Worm (Caenorhabditis elegans) whole organism, young adult: ENCODE measurements around the gene mup-4.

ENCODE experiments used
- B0019.2 ChIP-seq: fragments of 200-800 bp; sonication (Bioruptor generic); conservative IDR thresholded peaks from 2 replicates; pipeline ENCODE4 v1.3.6; 2022; ENCODE audit warnings: missing genetic modification reagents, missing genetic modification characterization, missing compliant biosample characterization
- B0336.3 ChIP-seq: fragments of 200-800 bp; sonication (Bioruptor generic); IDR thresholded peaks from 2 replicates; pipeline ENCODE4 v1.3.6; 2022; ENCODE audit warnings: missing genetic modification characterization, missing compliant biosample characterization
- F33H1.4 ChIP-seq: fragments of 200-800 bp; sonication (Bioruptor generic); IDR thresholded peaks from 2 replicates; pipeline ENCODE4 v1.3.6; 2022; ENCODE audit warnings: missing genetic modification reagents, missing genetic modification characterization, missing compliant biosample characterization
- F37B4.10 ChIP-seq: fragments of 200-800 bp; sonication (Bioruptor generic); IDR thresholded peaks from 2 replicates; pipeline ENCODE4 v1.3.6; 2022; ENCODE audit warnings: missing genetic modification characterization, missing compliant biosample characterization
- F55B11.4 ChIP-seq: sonication (generic microtip); optimal IDR thresholded peaks from 2 replicates; lab custom pipeline; 2016; ENCODE audit warnings: missing compliant biosample characterization, missing genetic modification characterization, borderline replicate concordance; ENCODE audit not compliant: insufficient read depth
- T07F8.4 ChIP-seq: sonication (generic microtip); optimal IDR thresholded peaks from 2 replicates; lab custom pipeline; 2016; ENCODE audit warnings: mild to moderate bottlenecking, missing genetic modification characterization, moderate library complexity, missing compliant biosample characterization
- ama-1 ChIP-seq, 3 experiments: fragments of 150-350 bp in 1 of 3; sonication (generic microtip) in 2 of 3; optimal IDR thresholded peaks; 2 replicates each; lab custom pipeline; 2014 to 2018; ENCODE audit warnings: missing biosample characterization in 2 of 3, missing genetic modification characterization in 2 of 3, missing genetic modification reagents in 2 of 3
- aptf-2 ChIP-seq: fragments of 200-800 bp; sonication (Bioruptor generic); conservative IDR thresholded peaks from 2 replicates; pipeline ENCODE4 v1.3.6; 2022; ENCODE audit warnings: missing genetic modification reagents, missing genetic modification characterization, missing compliant biosample characterization
- attf-5 ChIP-seq: fragments of 200-800 bp; sonication (Bioruptor generic); optimal IDR thresholded peaks from 2 replicates; lab custom pipeline; 2018; ENCODE audit warnings: mild to moderate bottlenecking, missing genetic modification characterization, missing compliant biosample characterization
- attf-6 ChIP-seq: fragments of 200-800 bp; sonication (Bioruptor generic); IDR thresholded peaks from 2 replicates; pipeline ENCODE4 v1.3.6; 2022; ENCODE audit warnings: missing genetic modification reagents, missing genetic modification characterization, missing compliant biosample characterization
- bed-1 ChIP-seq: fragments of 200-800 bp; sonication (Bioruptor generic); IDR thresholded peaks from 2 replicates; pipeline ENCODE4 v1.3.6; 2022; ENCODE audit warnings: missing genetic modification reagents, missing genetic modification characterization, missing compliant biosample characterization
- ceh-79 ChIP-seq: sonication (generic microtip); optimal IDR thresholded peaks from 2 replicates; lab custom pipeline; 2017; ENCODE audit warnings: mild to moderate bottlenecking, missing genetic modification characterization, missing compliant biosample characterization
- dox-1 ChIP-seq: fragments of 200-800 bp; sonication (Bioruptor generic); IDR thresholded peaks from 2 replicates; pipeline ENCODE4 v1.3.6; 2022; ENCODE audit warnings: missing genetic modification reagents, missing genetic modification characterization, missing compliant biosample characterization
- dpff-1 ChIP-seq: sonication (generic microtip); optimal IDR thresholded peaks from 2 replicates; lab custom pipeline; 2017; ENCODE audit warnings: mild to moderate bottlenecking, missing genetic modification characterization, missing compliant biosample characterization
- efl-1 ChIP-seq: fragments of 150-350 bp; optimal IDR thresholded peaks from 2 replicates; lab custom pipeline; 2014; ENCODE audit warnings: missing biosample characterization, missing genetic modification reagents, missing genetic modification characterization
- ekl-4 ChIP-seq: fragments of 200-800 bp; sonication (Bioruptor generic); IDR thresholded peaks from 2 replicates; pipeline ENCODE4 v1.3.6; 2022; ENCODE audit warnings: missing genetic modification reagents, missing genetic modification characterization, missing compliant biosample characterization
- ets-4 ChIP-seq: fragments of 200-800 bp; sonication (Bioruptor generic); optimal IDR thresholded peaks from 2 replicates; lab custom pipeline; 2018; ENCODE audit warnings: mild to moderate bottlenecking, missing genetic modification characterization, missing compliant biosample characterization
- hlh-26 ChIP-seq: fragments of 200-800 bp; sonication (Bioruptor generic); conservative IDR thresholded peaks from 2 replicates; pipeline ENCODE4 v1.3.6; 2022; ENCODE audit warnings: missing genetic modification reagents, missing genetic modification characterization, missing compliant biosample characterization
- hmg-1.2 ChIP-seq: fragments of 200-800 bp; sonication (Bioruptor generic); IDR thresholded peaks from 2 replicates; pipeline ENCODE4 v1.3.6; 2022; ENCODE audit warnings: missing genetic modification reagents, missing genetic modification characterization, missing compliant biosample characterization
- lin-35 ChIP-seq, 3 experiments: fragments of 150-350 bp in 2 of 3; sonication (generic microtip) in 1 of 3; optimal IDR thresholded peaks; 2 replicates each; lab custom pipeline; 2014 to 2018; ENCODE audit warnings: missing biosample characterization in 3 of 3, missing genetic modification characterization in 3 of 3, missing genetic modification reagents in 3 of 3
- lin-40 ChIP-seq: sonication (generic microtip); optimal IDR thresholded peaks from 2 replicates; lab custom pipeline; 2016; ENCODE audit warnings: missing genetic modification characterization, mild to moderate bottlenecking, missing compliant biosample characterization, missing genotype, missing genetic modification reagents
- madf-6 ChIP-seq: fragments of 200-800 bp; sonication (Bioruptor generic); IDR thresholded peaks from 2 replicates; pipeline ENCODE4 v1.3.6; 2022; ENCODE audit warnings: missing genetic modification reagents, missing genetic modification characterization, missing compliant biosample characterization
- madf-8 ChIP-seq: fragments of 200-800 bp; sonication (Bioruptor generic); conservative IDR thresholded peaks from 2 replicates; pipeline ENCODE4 v1.3.6; 2022; ENCODE audit warnings: missing genetic modification reagents, missing genetic modification characterization, missing compliant biosample characterization
- nfya-2 ChIP-seq: fragments of 200-800 bp; sonication (Bioruptor generic); IDR thresholded peaks from 2 replicates; pipeline ENCODE4 v1.3.6; 2022; ENCODE audit warnings: missing genetic modification reagents, missing genetic modification characterization, missing compliant biosample characterization
- pha-4 ChIP-seq: fragments of 150-350 bp; sonication (generic microtip); optimal IDR thresholded peaks from 2 replicates; lab custom pipeline; 2014; ENCODE audit warnings: missing biosample characterization, missing genetic modification reagents, missing genetic modification characterization
- rcor-1 ChIP-seq: fragments of 200-800 bp; sonication (Bioruptor generic); IDR thresholded peaks from 2 replicates; pipeline ENCODE4 v1.3.6; 2022; ENCODE audit warnings: missing genetic modification reagents, missing genetic modification characterization, missing compliant biosample characterization
- rec-8 ChIP-seq, 2 experiments: sonication (generic microtip); optimal IDR thresholded peaks; 2 replicates each; lab custom pipeline; 2016; ENCODE audit warnings: mild to moderate bottlenecking in 2 of 2, missing genetic modification characterization in 2 of 2, missing genetic modification reagents in 2 of 2, missing genotype in 2 of 2, missing biosample characterization in 1 of 2, missing compliant biosample characterization in 1 of 2, moderate library complexity in 1 of 2
- sdz-38 ChIP-seq: sonication (generic microtip); optimal IDR thresholded peaks from 2 replicates; lab custom pipeline; 2016; ENCODE audit warnings: missing genotype, missing genetic modification characterization, missing compliant biosample characterization
- sea-2 ChIP-seq: fragments of 200-800 bp; sonication (Bioruptor generic); IDR thresholded peaks from 2 replicates; pipeline ENCODE4 v1.3.6; 2022; ENCODE audit warnings: missing genetic modification characterization, missing compliant biosample characterization
- snpc-3.4 ChIP-seq: sonication (generic microtip); optimal IDR thresholded peaks from 2 replicates; lab custom pipeline; 2017; ENCODE audit warnings: missing genetic modification characterization, mild to moderate bottlenecking, missing compliant biosample characterization, antibody characterized with exemption, moderate library complexity, missing genotype, missing genetic modification reagents
- somi-1 ChIP-seq: fragments of 200-800 bp; sonication (Bioruptor generic); optimal IDR thresholded peaks from 2 replicates; lab custom pipeline; 2018; ENCODE audit warnings: mild to moderate bottlenecking, missing genetic modification characterization, missing compliant biosample characterization
- tlf-1 ChIP-seq: fragments of 200-800 bp; sonication (Bioruptor generic); optimal IDR thresholded peaks from 2 replicates; lab custom pipeline; 2018; ENCODE audit warnings: mild to moderate bottlenecking, missing genetic modification characterization, missing compliant biosample characterization
- xnd-1 ChIP-seq: sonication (generic microtip); optimal IDR thresholded peaks from 2 replicates; lab custom pipeline; 2016; ENCODE audit warnings: missing genotype, missing genetic modification reagents, missing genetic modification characterization, missing compliant biosample characterization
- ztf-18 ChIP-seq: sonication (generic microtip); optimal IDR thresholded peaks from 2 replicates; lab custom pipeline; 2016; ENCODE audit warnings: missing genotype, mild to moderate bottlenecking, missing genetic modification characterization, missing compliant biosample characterization
- ztf-26 ChIP-seq: sonication (generic microtip); optimal IDR thresholded peaks from 2 replicates; lab custom pipeline; 2017; ENCODE audit warnings: missing genetic modification characterization, missing compliant biosample characterization
- ztf-6 ChIP-seq: fragments of 200-800 bp; sonication (Bioruptor generic); IDR thresholded peaks from 2 replicates; pipeline ENCODE4 v1.3.6; 2022; ENCODE audit warnings: missing genetic modification reagents, missing genetic modification characterization, missing compliant biosample characterization

mup-4 gene

DNA sequence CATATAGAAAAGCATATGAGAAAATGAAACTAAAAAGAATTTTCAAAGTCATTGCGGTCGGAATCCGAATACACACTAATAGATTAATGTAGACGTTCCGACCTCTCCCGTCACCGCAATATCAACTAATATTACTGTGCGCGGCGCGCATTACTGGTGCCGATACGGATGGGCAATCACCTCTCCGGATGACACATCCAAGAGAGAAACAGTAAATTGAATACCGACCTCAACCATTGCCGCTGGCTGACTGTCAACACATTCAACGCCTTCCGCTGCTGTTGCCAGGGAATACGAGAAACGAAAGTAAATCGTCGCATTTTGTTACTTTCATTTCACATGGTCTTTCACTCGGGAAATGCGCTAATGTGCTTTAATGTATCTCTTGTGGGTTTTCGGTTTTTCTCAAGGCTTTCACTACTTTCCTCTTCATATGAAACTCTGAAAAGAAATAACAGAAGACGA, 6.0 kb upstream of the mup-4 start (continued):
- TF ChIP-seq sdz-38 (no peak), madf-8 (GFP tag; lab: Robert Waterston, UW) (no peak; the same call in 1 of the 2 replicates), ztf-6 (GFP tag; lab: Robert Waterston, UW) (no peak), attf-5 (GFP tag; lab: Kevin White, UChicago) (peak; percentile 11), attf-6 (GFP tag; lab: Robert Waterston, UW) (peak; percentile 75), sea-2 (no peak)

DNA sequence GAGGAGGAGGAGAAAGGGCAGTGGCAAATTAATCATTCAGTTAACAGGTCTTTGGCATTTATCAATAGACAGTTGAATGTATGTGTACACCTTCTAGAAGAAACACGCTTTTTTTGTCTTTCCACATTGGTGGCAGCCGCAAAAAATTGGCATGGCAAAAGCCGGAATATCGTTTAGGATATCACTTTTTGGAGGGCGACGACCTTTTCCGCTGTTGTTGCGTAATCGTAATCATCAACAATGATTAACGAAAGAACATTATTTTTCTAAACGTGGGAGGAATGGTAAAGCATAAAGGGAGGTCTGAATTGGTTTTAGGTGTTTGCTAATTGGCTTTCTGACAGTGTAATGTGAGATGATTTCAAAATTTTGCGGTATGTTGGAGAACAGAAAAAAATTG, 3.0 kb upstream of the mup-4 start:
- no peak for TF ChIP-seq pha-4 (tag; lab: Kevin White, UChicago)
- TF ChIP-seq ets-4 (GFP tag; lab: Kevin White, UChicago): no peak
- TF ChIP-seq rcor-1 (GFP tag; lab: Robert Waterston, UW): no peak
- TF ChIP-seq tlf-1 (GFP tag; lab: Kevin White, UChicago): no peak
- TF ChIP-seq xnd-1 (tag; lab: Kevin White, UChicago): no peak
- TF ChIP-seq efl-1 (GFP tag; lab: Kevin White, UChicago): no peak
- TF ChIP-seq nfya-2 (GFP tag; lab: Robert Waterston, UW): no peak
- no peak for TF ChIP-seq B0019.2 (GFP tag; lab: Robert Waterston, UW)
- no peak for TF ChIP-seq hlh-26 (GFP tag; lab: Robert Waterston, UW)
- no peak for TF ChIP-seq snpc-3.4
- no peak for TF ChIP-seq ekl-4 (GFP tag; lab: Robert Waterston, UW)
- TF ChIP-seq lin-35 (GFP tag; optimal IDR thresholded peaks at IDR 0.05; lab: Kevin White, UChicago): no peak
- TF ChIP-seq F33H1.4 (GFP tag; lab: Robert Waterston, UW): no peak
- no peak for TF ChIP-seq F55B11.4
- TF ChIP-seq aptf-2 (GFP tag; lab: Robert Waterston, UW): no peak
- TF ChIP-seq T07F8.4: no peak

DNA sequence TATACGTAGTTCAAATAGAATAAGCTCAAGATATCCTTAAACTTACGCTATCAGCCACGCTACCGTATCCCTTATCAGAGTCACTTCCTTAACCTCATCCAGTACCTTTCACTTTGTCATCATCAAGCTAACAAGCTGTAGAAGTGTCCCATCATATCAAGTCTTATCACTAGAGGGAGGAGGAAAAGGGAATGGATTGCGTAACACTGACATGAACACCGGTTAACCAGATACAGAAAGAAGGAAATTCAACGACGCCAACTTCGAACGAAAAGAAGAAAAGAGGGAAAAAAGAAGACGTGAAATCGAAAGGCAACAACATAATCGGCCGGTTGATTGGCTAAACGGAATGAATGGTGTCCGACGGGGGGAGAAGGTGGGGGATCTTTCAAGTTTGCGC, 1.2 kb upstream of the mup-4 start:
- TF ChIP-seq B0336.3 (GFP tag; lab: Robert Waterston, UW) (no peak), ceh-79 (tag; lab: Kevin White, UChicago) (no peak), rec-8 (tag; optimal IDR thresholded peaks at IDR 0.05; lab: Kevin White, UChicago) (no peak), bed-1 (GFP tag; lab: Robert Waterston, UW) (no peak), ztf-18 (no peak), madf-6 (GFP tag; lab: Robert Waterston, UW) (no peak), sdz-38 (no peak), dox-1 (GFP tag; lab: Robert Waterston, UW) (no peak), hmg-1.2 (GFP tag; lab: Robert Waterston, UW) (no peak), ets-4 (GFP tag; lab: Kevin White, UChicago) (no peak)
- TF ChIP-seq, all 124 proteins: peak for 0

DNA sequence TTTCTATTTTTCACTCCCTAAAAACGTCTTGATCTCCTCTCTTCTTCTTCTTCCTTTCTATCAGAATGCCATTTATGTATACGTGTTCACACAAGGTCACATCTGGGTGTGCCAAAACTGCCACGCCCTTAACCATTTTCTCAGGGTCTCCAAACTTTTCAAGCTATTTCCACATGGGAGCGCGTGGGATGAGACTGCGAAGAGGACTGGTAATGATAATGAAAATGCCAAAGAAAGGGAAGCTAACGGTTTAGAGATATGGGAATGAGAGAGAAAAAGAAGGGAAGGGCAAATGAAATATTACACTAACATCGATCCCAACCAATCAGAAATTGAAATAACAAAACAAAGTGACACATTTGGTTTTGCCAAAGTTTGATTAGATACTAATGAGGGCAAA, 602 bp downstream of the mup-4 start:
- TF ChIP-seq lin-40 (tag; lab: Kevin White, UChicago) (peak; percentile 10), somi-1 (peak; percentile 33), ama-1 (optimal IDR thresholded peaks at IDR 0.05; lab: Kevin White, UChicago) (no peak), ama-1 (GFP tag; optimal IDR thresholded peaks at IDR 0.05; lab: Kevin White, UChicago) (no peak), dpff-1 (tag; lab: Kevin White, UChicago) (no peak), rcor-1 (GFP tag; lab: Robert Waterston, UW) (no peak), F37B4.10 (GFP tag; lab: Robert Waterston, UW) (no peak), ztf-26 (tag; lab: Kevin White, UChicago) (peak; percentile 61), F55B11.4 (no peak), ekl-4 (GFP tag; lab: Robert Waterston, UW) (no peak)
